Fruit fly (Drosophila melanogaster): ENCODE data around the gene CG2663.

The CG2663 gene

dm6 chr3R:5392033-5392432 lies 11.9 kb downstream of the CG2663 start:
- TF ChIP-seq CG12768 (GFP tag; optimal IDR thresholded peaks at IDR 0.05), result no peak
- no peak for TF ChIP-seq toe (GFP tag; optimal IDR thresholded peaks at IDR 0.05)
- TF ChIP-seq CG7101 (tag; optimal IDR thresholded peaks at IDR 0.05), result no peak
- TF ChIP-seq bab1 (GFP tag; optimal IDR thresholded peaks at IDR 0.05), result no peak
- no peak for TF ChIP-seq Crg-1 (GFP tag; optimal IDR thresholded peaks at IDR 0.05)
- TF ChIP-seq Hr96 (GFP tag; optimal IDR thresholded peaks at IDR 0.05), result no peak
- TF ChIP-seq tj (GFP tag; optimal IDR thresholded peaks at IDR 0.05), result no peak
- TF ChIP-seq CG14711 (tag; optimal IDR thresholded peaks at IDR 0.05), result no peak
- no peak for TF ChIP-seq Clk (GFP tag; optimal IDR thresholded peaks at IDR 0.05)
- TF ChIP-seq CG5204 (GFP tag; optimal IDR thresholded peaks at IDR 0.05), result no peak
- no peak for TF ChIP-seq cic (GFP tag; optimal IDR thresholded peaks at IDR 0.05)
- no peak for TF ChIP-seq pad (GFP tag; optimal IDR thresholded peaks at IDR 0.05)
- TF ChIP-seq CG33017 (tag; optimal IDR thresholded peaks at IDR 0.05), result no peak
- no peak for TF ChIP-seq CG1620 (GFP tag; optimal IDR thresholded peaks at IDR 0.05)
- no peak for TF ChIP-seq CG7045 (GFP tag; optimal IDR thresholded peaks at IDR 0.05)
- TF ChIP-seq Mnt (GFP tag; optimal IDR thresholded peaks at IDR 0.05), result no peak
- TF ChIP-seq ovo (GFP tag; optimal IDR thresholded peaks at IDR 0.05), result no peak
- no peak for TF ChIP-seq cnc (optimal IDR thresholded peaks at IDR 0.05)

DNA sequence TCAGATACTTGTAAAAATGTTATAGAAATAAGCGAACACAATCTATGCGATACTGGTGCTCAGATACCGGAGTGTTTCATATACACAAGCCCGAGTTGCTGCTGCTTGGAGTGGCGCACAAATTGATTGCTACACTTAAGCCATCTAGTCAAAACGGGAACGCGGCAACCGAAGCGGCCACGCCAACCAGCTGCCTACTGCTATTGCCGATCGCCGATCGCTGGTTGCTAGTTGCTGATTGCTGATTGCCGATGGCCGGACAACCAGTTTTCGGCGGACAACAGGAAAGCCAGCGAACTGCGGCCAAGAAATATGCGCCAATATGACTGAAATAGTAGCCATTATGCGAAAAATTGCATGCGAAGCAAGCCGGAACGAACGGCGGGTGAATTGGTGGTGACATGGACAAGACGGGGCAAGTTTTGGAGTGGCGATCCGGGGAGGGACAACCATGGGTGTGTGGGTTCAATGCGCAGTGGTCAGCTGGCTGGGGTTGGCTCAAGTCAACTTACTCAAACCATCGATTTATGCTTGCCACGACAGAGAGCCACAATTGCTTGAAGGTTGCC lies 13.8 kb downstream of the CG2663 start:
- no peak for TF ChIP-seq CG1620 (GFP tag; optimal IDR thresholded peaks at IDR 0.05)

DNA sequence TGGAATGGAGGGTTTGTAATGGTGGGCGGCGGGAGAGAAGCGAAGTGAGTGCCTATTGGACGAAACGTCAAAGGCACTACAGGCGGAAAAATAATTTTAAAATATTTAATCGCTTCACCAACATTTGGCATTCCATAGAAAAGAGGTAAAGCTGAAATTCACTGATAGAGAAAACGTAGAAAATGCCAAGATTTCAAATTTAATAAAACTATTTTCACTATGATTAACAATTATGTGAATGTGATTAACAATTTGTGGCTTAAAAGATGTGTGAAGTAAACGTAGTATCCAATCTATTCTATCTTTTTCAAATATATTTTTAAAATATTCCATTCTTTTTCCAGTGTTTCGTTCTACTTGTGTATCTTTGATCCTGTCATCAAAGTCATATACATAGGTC lies 14.5 kb downstream of the CG2663 start:
- no peak for TF ChIP-seq CG7101 (tag; optimal IDR thresholded peaks at IDR 0.05)
- TF ChIP-seq CG33017 (tag; optimal IDR thresholded peaks at IDR 0.05), result no peak
- TF ChIP-seq CG7045 (GFP tag; optimal IDR thresholded peaks at IDR 0.05), result no peak
- no peak for TF ChIP-seq Mnt (GFP tag; optimal IDR thresholded peaks at IDR 0.05)
- no peak for TF ChIP-seq tj (GFP tag; optimal IDR thresholded peaks at IDR 0.05)
- no peak for TF ChIP-seq cnc (optimal IDR thresholded peaks at IDR 0.05)
- no peak for TF ChIP-seq CG1620 (GFP tag; optimal IDR thresholded peaks at IDR 0.05)
- no peak for TF ChIP-seq cic (GFP tag; optimal IDR thresholded peaks at IDR 0.05)
- TF ChIP-seq Hr96 (GFP tag; optimal IDR thresholded peaks at IDR 0.05), result no peak
- no peak for TF ChIP-seq Clk (GFP tag; optimal IDR thresholded peaks at IDR 0.05)
- TF ChIP-seq CG11617 (GFP tag; optimal IDR thresholded peaks at IDR 0.05), result no peak
- TF ChIP-seq CG12768 (GFP tag; optimal IDR thresholded peaks at IDR 0.05), result no peak
- no peak for TF ChIP-seq pad (GFP tag; optimal IDR thresholded peaks at IDR 0.05)
- TF ChIP-seq toe (GFP tag; optimal IDR thresholded peaks at IDR 0.05), result no peak
- TF ChIP-seq Crg-1 (GFP tag; optimal IDR thresholded peaks at IDR 0.05), result no peak
- TF ChIP-seq kay (GFP tag; ENCODE audit: borderline replicate concordance), result no peak
- TF ChIP-seq CG5204 (GFP tag; optimal IDR thresholded peaks at IDR 0.05), result no peak
- TF ChIP-seq CG14711 (tag; optimal IDR thresholded peaks at IDR 0.05), result no peak

dm6 chr3R:5389034-5389433 lies 14.9 kb downstream of the CG2663 start:
- TF ChIP-seq Mnt (GFP tag; optimal IDR thresholded peaks at IDR 0.05) (no peak), CG14711 (tag; optimal IDR thresholded peaks at IDR 0.05) (no peak), kay (GFP tag; ENCODE audit: borderline replicate concordance) (no peak), cnc (optimal IDR thresholded peaks at IDR 0.05) (no peak), CG12768 (GFP tag; optimal IDR thresholded peaks at IDR 0.05) (no peak), CG1620 (GFP tag; optimal IDR thresholded peaks at IDR 0.05) (no peak), Clk (GFP tag; optimal IDR thresholded peaks at IDR 0.05) (no peak), CG7101 (tag; optimal IDR thresholded peaks at IDR 0.05) (no peak), bab1 (GFP tag; optimal IDR thresholded peaks at IDR 0.05) (no peak), tj (GFP tag; optimal IDR thresholded peaks at IDR 0.05) (no peak), pad (GFP tag; optimal IDR thresholded peaks at IDR 0.05) (no peak), toe (GFP tag; optimal IDR thresholded peaks at IDR 0.05) (no peak), CG33017 (tag; optimal IDR thresholded peaks at IDR 0.05) (no peak), cic (GFP tag; optimal IDR thresholded peaks at IDR 0.05) (no peak), CG11617 (GFP tag; optimal IDR thresholded peaks at IDR 0.05) (no peak)

- TF ChIP-seq kay (GFP tag; ENCODE audit: borderline replicate concordance), result no peak
- no peak for TF ChIP-seq Mnt (GFP tag; optimal IDR thresholded peaks at IDR 0.05)
- TF ChIP-seq pad (GFP tag; optimal IDR thresholded peaks at IDR 0.05), result no peak
- TF ChIP-seq CG12768 (GFP tag; optimal IDR thresholded peaks at IDR 0.05), result no peak
- TF ChIP-seq CG1620 (GFP tag; optimal IDR thresholded peaks at IDR 0.05), result no peak
- TF ChIP-seq CG7101 (tag; optimal IDR thresholded peaks at IDR 0.05), result no peak
- no peak for TF ChIP-seq cnc (optimal IDR thresholded peaks at IDR 0.05)
- TF ChIP-seq Crg-1 (GFP tag; optimal IDR thresholded peaks at IDR 0.05), result no peak
- no peak for TF ChIP-seq CG11617 (GFP tag; optimal IDR thresholded peaks at IDR 0.05)
Measured at dm6 chr3R:5387996-5388395, 15.9 kb downstream of the CG2663 start.

dm6 chr3R:5387564-5387963 lies 16.4 kb downstream of the CG2663 start, which contains the start of gene CG14668:
Gene CG14668 (minus strand): TSS chr3R:5387664.
- no peak for TF ChIP-seq CG11617 (GFP tag; optimal IDR thresholded peaks at IDR 0.05)
- TF ChIP-seq CG7045 (GFP tag; optimal IDR thresholded peaks at IDR 0.05), result no peak
- no peak for TF ChIP-seq CG33017 (tag; optimal IDR thresholded peaks at IDR 0.05)
- no peak for TF ChIP-seq CG14711 (tag; optimal IDR thresholded peaks at IDR 0.05)
- no peak for TF ChIP-seq ovo (GFP tag; optimal IDR thresholded peaks at IDR 0.05)
- TF ChIP-seq Mnt (GFP tag; optimal IDR thresholded peaks at IDR 0.05), result no peak
- TF ChIP-seq pad (GFP tag; optimal IDR thresholded peaks at IDR 0.05), result no peak
- no peak for TF ChIP-seq CG5204 (GFP tag; optimal IDR thresholded peaks at IDR 0.05)
- no peak for TF ChIP-seq Clk (GFP tag; optimal IDR thresholded peaks at IDR 0.05)
- TF ChIP-seq CG7101 (tag; optimal IDR thresholded peaks at IDR 0.05), result no peak
- no peak for TF ChIP-seq cnc (optimal IDR thresholded peaks at IDR 0.05)
- TF ChIP-seq Hr96 (GFP tag; optimal IDR thresholded peaks at IDR 0.05), result no peak
- no peak for TF ChIP-seq cic (GFP tag; optimal IDR thresholded peaks at IDR 0.05)
- no peak for TF ChIP-seq Crg-1 (GFP tag; optimal IDR thresholded peaks at IDR 0.05)
- TF ChIP-seq kay (GFP tag; ENCODE audit: borderline replicate concordance), result no peak
- TF ChIP-seq tj (GFP tag; optimal IDR thresholded peaks at IDR 0.05), result no peak
- TF ChIP-seq CG1620 (GFP tag; optimal IDR thresholded peaks at IDR 0.05), result no peak
- TF ChIP-seq toe (GFP tag; optimal IDR thresholded peaks at IDR 0.05), result no peak

All from whole organism, adult.